Worm (Caenorhabditis elegans) whole organism, late embryonic: ENCODE measurements around the gene C50E3.9.

Source experiments
- K02D7.2 ChIP-seq: sonication (generic microtip); optimal IDR thresholded peaks from 2 replicates; lab custom pipeline; 2017; ENCODE audit warnings: mild to moderate bottlenecking, missing genetic modification characterization, missing compliant biosample characterization
- T23F11.4 ChIP-seq: fragments of 200-800 bp; sonication (Bioruptor generic); optimal IDR thresholded peaks from 2 replicates; lab custom pipeline; 2018; ENCODE audit warnings: mild to moderate bottlenecking, missing genetic modification characterization, missing compliant biosample characterization
- Y22D7AL.16 ChIP-seq: sonication (generic microtip); optimal IDR thresholded peaks from 2 replicates; lab custom pipeline; 2016; ENCODE audit warnings: missing genetic modification characterization, missing compliant biosample characterization
- ahr-1 ChIP-seq: sonication (generic microtip); optimal IDR thresholded peaks from 2 replicates; lab custom pipeline; 2016; ENCODE audit warnings: missing genetic modification characterization, missing compliant biosample characterization
- ceh-22 ChIP-seq: sonication (generic microtip); optimal IDR thresholded peaks from 2 replicates; lab custom pipeline; 2017; ENCODE audit warnings: missing biosample characterization, missing genetic modification characterization
- ceh-24 ChIP-seq: sonication (generic microtip); optimal IDR thresholded peaks from 2 replicates; lab custom pipeline; 2016; ENCODE audit warnings: mild to moderate bottlenecking, missing genetic modification characterization, missing compliant biosample characterization
- ceh-30 ChIP-seq: fragments of 150-350 bp; optimal IDR thresholded peaks from 2 replicates; lab custom pipeline; 2014; ENCODE audit warnings: missing biosample characterization, missing genetic modification characterization
- ceh-31 ChIP-seq: sonication (generic microtip); optimal IDR thresholded peaks from 2 replicates; lab custom pipeline; 2016; ENCODE audit warnings: missing genetic modification characterization, missing compliant biosample characterization
- ceh-34 ChIP-seq: sonication (generic microtip); optimal IDR thresholded peaks from 2 replicates; lab custom pipeline; 2016; ENCODE audit warnings: mild to moderate bottlenecking, missing genetic modification characterization, missing compliant biosample characterization
- ceh-48 ChIP-seq: sonication (generic microtip); optimal IDR thresholded peaks from 2 replicates; lab custom pipeline; 2016; ENCODE audit warnings: missing genetic modification characterization, inconsistent platforms, missing compliant biosample characterization
- che-1 ChIP-seq: sonication (generic microtip); optimal IDR thresholded peaks from 2 replicates; lab custom pipeline; 2016; ENCODE audit warnings: mild to moderate bottlenecking, missing genetic modification characterization, missing compliant biosample characterization
- elt-2 ChIP-seq: sonication (generic microtip); optimal IDR thresholded peaks from 2 replicates; lab custom pipeline; 2016; ENCODE audit warnings: missing genetic modification reagents, missing genetic modification characterization, missing compliant biosample characterization
- eyg-1 ChIP-seq: sonication (generic microtip); optimal IDR thresholded peaks from 2 replicates; lab custom pipeline; 2016; ENCODE audit warnings: missing genotype, missing genetic modification characterization, missing compliant biosample characterization
- fax-1 ChIP-seq: sonication (generic microtip); optimal IDR thresholded peaks from 2 replicates; lab custom pipeline; 2016; ENCODE audit warnings: missing genotype, missing genetic modification characterization, missing compliant biosample characterization
- fkh-6 ChIP-seq: sonication (generic microtip); optimal IDR thresholded peaks from 2 replicates; lab custom pipeline; 2016; ENCODE audit warnings: missing genetic modification characterization, missing compliant biosample characterization
- gmeb-2 ChIP-seq: sonication (generic microtip); optimal IDR thresholded peaks from 2 replicates; lab custom pipeline; 2016; ENCODE audit warnings: missing genetic modification characterization, inconsistent platforms, missing compliant biosample characterization
- hlh-13 ChIP-seq: fragments of 200-800 bp; sonication (Bioruptor generic); optimal IDR thresholded peaks from 2 replicates; lab custom pipeline; 2018; ENCODE audit warnings: mild to moderate bottlenecking, missing genetic modification characterization, missing compliant biosample characterization
- hlh-6 ChIP-seq: sonication (generic microtip); optimal IDR thresholded peaks from 2 replicates; lab custom pipeline; 2016; ENCODE audit warnings: missing genotype, missing genetic modification characterization, missing compliant biosample characterization
- lin-11 ChIP-seq: fragments of 200-800 bp; sonication (Bioruptor generic); optimal IDR thresholded peaks from 2 replicates; lab custom pipeline; 2018; ENCODE audit warnings: mild to moderate bottlenecking, missing genetic modification characterization, missing compliant biosample characterization
- madf-2 ChIP-seq: sonication (generic microtip); optimal IDR thresholded peaks from 2 replicates; lab custom pipeline; 2017; ENCODE audit warnings: missing genetic modification characterization, missing compliant biosample characterization
- nfya-1 ChIP-seq: sonication (generic microtip); optimal IDR thresholded peaks from 2 replicates; lab custom pipeline; 2017; ENCODE audit warnings: missing genetic modification characterization, mild to moderate bottlenecking, missing compliant biosample characterization, antibody characterized with exemption, moderate library complexity
- nhr-232 ChIP-seq: sonication (generic microtip); optimal IDR thresholded peaks from 2 replicates; lab custom pipeline; 2016; ENCODE audit warnings: missing genetic modification characterization, missing compliant biosample characterization
- odd-2 ChIP-seq: sonication (generic microtip); optimal IDR thresholded peaks from 2 replicates; lab custom pipeline; 2017; ENCODE audit warnings: antibody characterized with exemption, mild to moderate bottlenecking, missing genetic modification characterization, missing compliant biosample characterization
- pax-1 ChIP-seq: fragments of 150-350 bp; optimal IDR thresholded peaks from 2 replicates; lab custom pipeline; 2014; ENCODE audit warnings: missing biosample characterization, missing genetic modification characterization
- pha-2 ChIP-seq: sonication (generic microtip); optimal IDR thresholded peaks from 2 replicates; lab custom pipeline; 2017; ENCODE audit warnings: mild to moderate bottlenecking, missing genetic modification characterization, missing compliant biosample characterization
- pha-4 ChIP-seq: fragments of 150-350 bp; optimal IDR thresholded peaks from 2 replicates; lab custom pipeline; 2018; ENCODE audit warnings: missing biosample characterization, missing genetic modification reagents, missing genetic modification characterization
- pros-1 ChIP-seq: fragments of 150-350 bp; optimal IDR thresholded peaks from 2 replicates; lab custom pipeline; 2014; ENCODE audit warnings: missing biosample characterization, missing genetic modification reagents, missing genetic modification characterization
- ref-2 ChIP-seq: sonication (generic microtip); optimal IDR thresholded peaks from 2 replicates; lab custom pipeline; 2016; ENCODE audit warnings: missing genetic modification characterization, missing compliant biosample characterization
- rnt-1 ChIP-seq: sonication (generic microtip); optimal IDR thresholded peaks from 2 replicates; lab custom pipeline; 2016; ENCODE audit warnings: missing genetic modification characterization, missing compliant biosample characterization
- sdc-2 ChIP-seq: sonication (generic microtip); optimal IDR thresholded peaks from 2 replicates; lab custom pipeline; 2016; ENCODE audit warnings: missing genotype, missing genetic modification characterization, missing compliant biosample characterization
- unc-42 ChIP-seq: sonication (generic microtip); optimal IDR thresholded peaks from 2 replicates; lab custom pipeline; 2016; ENCODE audit warnings: missing genotype, missing genetic modification characterization, missing compliant biosample characterization
- unc-55 ChIP-seq: sonication (generic microtip); optimal IDR thresholded peaks from 2 replicates; lab custom pipeline; 2017; ENCODE audit warnings: missing biosample characterization, missing genetic modification reagents, missing genetic modification characterization
- unc-86 ChIP-seq: sonication (generic microtip); optimal IDR thresholded peaks from 2 replicates; lab custom pipeline; 2016; ENCODE audit warnings: missing genetic modification characterization, missing compliant biosample characterization
- zip-5 ChIP-seq: sonication (generic microtip); optimal IDR thresholded peaks from 2 replicates; lab custom pipeline; 2016; ENCODE audit warnings: missing genetic modification characterization, missing compliant biosample characterization
- ztf-16 ChIP-seq: sonication (generic microtip); optimal IDR thresholded peaks from 2 replicates; lab custom pipeline; 2017; ENCODE audit warnings: missing genetic modification characterization, missing compliant biosample characterization

Gene C50E3.9

DNA sequence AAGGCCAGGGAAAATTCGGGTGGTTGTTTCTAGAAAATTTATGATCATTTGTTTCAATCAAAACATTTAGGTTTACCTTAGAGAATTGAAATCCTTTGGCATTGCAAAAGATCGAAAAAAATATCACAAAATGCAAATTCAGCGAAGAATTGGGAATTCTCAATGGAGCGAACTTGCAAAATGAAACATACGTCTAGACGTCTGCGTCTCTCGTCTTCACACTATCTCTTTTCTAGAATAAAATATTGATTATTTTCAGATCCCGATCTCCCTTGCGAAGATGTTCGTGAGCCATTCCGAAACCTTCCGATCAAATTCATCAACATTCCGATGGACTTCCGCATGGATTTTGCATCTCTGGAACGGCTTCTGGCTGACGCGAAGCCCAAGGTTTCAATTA, 19.7 kb downstream of the C50E3.9 start, which contains the start of gene ets-6:
Gene ets-6 (minus strand): TSS at position 169 of the 400 bp plus-strand sequence.
- peak; percentile 85 for TF ChIP-seq ceh-48
- TF ChIP-seq odd-2 (tag; lab: Kevin White, UChicago): no peak
- no peak for TF ChIP-seq ref-2 (tag; lab: Kevin White, UChicago)
- TF ChIP-seq, all 69 proteins: peak for 1

DNA sequence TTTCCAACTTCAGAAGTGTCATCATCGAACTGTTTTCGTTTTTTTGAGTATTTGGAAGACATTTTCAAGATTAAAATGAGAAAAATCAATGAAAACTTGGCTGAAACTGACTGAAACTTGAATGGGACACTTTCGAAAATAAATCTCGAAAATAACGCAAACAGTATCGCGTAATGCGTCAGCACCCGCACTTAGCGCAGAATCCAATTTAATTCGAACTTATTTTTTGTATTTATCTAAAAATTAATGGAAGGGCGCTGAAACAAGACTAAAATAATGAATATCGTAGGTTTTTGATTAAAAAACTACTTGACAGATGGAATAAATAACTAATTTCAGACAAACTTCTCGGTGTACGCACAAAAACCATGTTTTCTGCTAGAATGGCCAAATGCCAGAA, 24.5 kb downstream of the C50E3.9 start, which contains the start of the genes snu-66 and ints-9:
Gene snu-66 (minus strand): TSS at position 108 of the 400 bp plus-strand sequence.
Gene ints-9 (plus strand): TSS at position 240 of the 400 bp plus-strand sequence.
- TF ChIP-seq hlh-6 (tag; lab: Kevin White, UChicago): no peak
- TF ChIP-seq madf-2 (tag; lab: Kevin White, UChicago): no peak
- TF ChIP-seq pha-2 (tag; lab: Kevin White, UChicago): no peak
- TF ChIP-seq unc-42: peak; percentile 66
- no peak for TF ChIP-seq hlh-13 (GFP tag; lab: Kevin White, UChicago)
- no peak for TF ChIP-seq unc-55 (GFP tag; lab: Kevin White, UChicago)

DNA sequence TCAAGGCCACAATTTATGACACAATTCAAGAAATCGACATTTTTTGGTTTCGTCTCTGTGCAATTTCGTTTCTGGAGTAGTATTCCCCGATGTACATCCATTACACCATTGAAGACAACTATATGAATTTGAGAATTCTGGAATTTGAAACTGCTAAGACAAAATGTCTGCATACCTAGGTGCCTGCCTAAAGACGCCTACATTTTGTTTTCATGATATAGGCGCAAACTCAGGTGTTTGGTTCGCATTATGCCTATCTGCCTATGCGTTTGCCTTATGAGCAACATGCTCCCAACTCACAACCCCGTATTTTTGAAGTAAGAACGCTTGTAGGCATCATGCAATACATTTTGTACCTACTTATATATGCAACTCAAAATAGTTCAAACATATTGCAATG, 29.1 kb downstream of the C50E3.9 start, which contains the start of gene F19F10.14:
Gene F19F10.14 (minus strand): TSS at position 101 of the 400 bp plus-strand sequence.
- TF ChIP-seq ceh-34 (tag; lab: Kevin White, UChicago): no peak
- no peak for TF ChIP-seq ceh-24 (tag; lab: Kevin White, UChicago)
- TF ChIP-seq ztf-16 (tag; lab: Kevin White, UChicago): no peak
- no peak for TF ChIP-seq Y22D7AL.16 (tag; lab: Kevin White, UChicago)
- no peak for TF ChIP-seq nhr-232
- TF ChIP-seq che-1 (tag; lab: Kevin White, UChicago): no peak
- no peak for TF ChIP-seq ceh-30 (tag; lab: Kevin White, UChicago)
- no peak for TF ChIP-seq fkh-6 (tag; lab: Kevin White, UChicago)
- no peak for TF ChIP-seq ceh-22 (tag; lab: Kevin White, UChicago)
- TF ChIP-seq unc-86 (tag; lab: Kevin White, UChicago): no peak
- TF ChIP-seq fax-1: no peak
- no peak for TF ChIP-seq odd-2 (tag; lab: Kevin White, UChicago)
- TF ChIP-seq ceh-31: no peak
- TF ChIP-seq pros-1 (tag; lab: Kevin White, UChicago): no peak
- no peak for TF ChIP-seq ahr-1 (tag; lab: Kevin White, UChicago)
- no peak for TF ChIP-seq pha-4
- no peak for TF ChIP-seq K02D7.2

DNA sequence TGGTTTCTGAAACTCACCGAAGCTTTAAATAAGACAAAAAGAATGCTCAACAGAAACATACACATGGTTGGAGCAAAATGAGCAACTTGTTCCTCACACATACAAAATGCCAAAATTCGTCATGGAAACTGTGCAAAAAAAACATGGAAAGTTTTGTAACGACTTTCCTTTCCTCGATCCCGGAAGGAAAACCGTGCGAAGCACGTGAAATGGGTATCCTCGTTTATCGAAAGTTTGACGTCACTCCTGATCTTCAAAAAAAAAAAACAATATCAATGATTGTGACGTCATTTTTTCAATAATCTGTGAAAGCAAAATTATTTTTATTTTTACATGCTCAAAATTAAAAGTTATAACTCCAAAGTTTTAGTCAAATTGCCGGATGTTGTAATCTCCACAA, 29.8 kb downstream of the C50E3.9 start, which contains the start of gene clec-212:
Gene clec-212 (minus strand): TSS at position 101 of the 400 bp plus-strand sequence.
- TF ChIP-seq nfya-1 (tag; lab: Kevin White, UChicago) (no peak), pax-1 (tag; lab: Kevin White, UChicago) (no peak)

DNA sequence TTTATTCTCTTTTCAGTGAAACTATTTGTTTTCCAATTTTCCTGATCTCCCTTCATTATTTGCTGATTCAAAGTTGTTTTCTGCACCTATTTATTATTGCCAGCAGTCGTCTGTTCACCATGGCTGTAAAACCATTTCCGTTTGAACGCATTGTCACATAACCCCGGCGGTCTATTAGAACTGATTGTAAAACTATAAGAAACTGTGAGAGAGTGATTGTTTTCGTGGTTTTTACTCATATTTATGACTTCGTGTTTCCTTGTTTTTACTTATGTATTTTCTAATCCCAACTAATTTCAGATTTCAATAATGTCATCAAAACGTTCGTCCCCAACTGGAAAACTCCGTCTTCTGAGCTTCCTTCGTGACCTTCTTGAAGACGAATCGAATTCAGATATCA, 37.1 kb downstream of the C50E3.9 start, which contains the start of gene F19F10.1:
Gene F19F10.1 (plus strand): TSS at position 301 of the 400 bp plus-strand sequence.
- TF ChIP-seq elt-2 (tag; lab: Kevin White, UChicago): no peak
- no peak for TF ChIP-seq hlh-13 (GFP tag; lab: Kevin White, UChicago)
- no peak for TF ChIP-seq rnt-1 (tag; lab: Kevin White, UChicago)

DNA sequence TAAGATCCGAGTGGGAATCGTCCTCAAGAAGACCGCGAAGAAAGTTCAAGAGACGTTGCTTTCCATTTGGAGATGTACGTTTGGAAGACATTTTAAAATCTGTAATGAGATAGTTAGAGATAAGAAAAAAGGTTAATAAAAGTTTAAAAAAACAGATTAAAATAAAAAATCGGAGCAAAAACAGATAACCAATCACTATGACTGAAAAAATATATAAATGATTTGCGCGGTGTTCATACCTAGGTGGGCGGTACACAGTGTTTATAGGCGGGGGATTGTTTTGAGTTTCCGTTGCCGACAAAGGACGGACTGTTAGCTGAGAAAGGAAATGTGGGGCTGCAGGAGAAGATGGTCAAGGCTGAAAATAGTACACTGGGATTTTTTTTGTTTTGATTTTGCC, 41.4 kb downstream of the C50E3.9 start, which contains the start of gene ets-7:
Gene ets-7 (minus strand): TSS at position 101 of the 400 bp plus-strand sequence.
- TF ChIP-seq zip-5 (tag; lab: Kevin White, UChicago): no peak
- TF ChIP-seq ref-2 (tag; lab: Kevin White, UChicago): no peak
- no peak for TF ChIP-seq lin-11 (tag; lab: Kevin White, UChicago)
- TF ChIP-seq fkh-6 (tag; lab: Kevin White, UChicago): no peak
- no peak for TF ChIP-seq unc-86 (tag; lab: Kevin White, UChicago)
- TF ChIP-seq pha-2 (tag; lab: Kevin White, UChicago): no peak
- TF ChIP-seq eyg-1 (tag; lab: Kevin White, UChicago): no peak
- no peak for TF ChIP-seq T23F11.4 (GFP tag; lab: Kevin White, UChicago)
- TF ChIP-seq gmeb-2 (tag; lab: Kevin White, UChicago): no peak
- TF ChIP-seq sdc-2 (tag; lab: Kevin White, UChicago): no peak
